Fruit fly (Drosophila melanogaster) ovary, adult (tissue): ENCODE data around the gene Saf6.

ENCODE experiments used
- CG17801 ChIP-seq: fragments of 200-800 bp; optimal IDR thresholded peaks from 2 replicates; lab custom pipeline; 2019; ENCODE audit warnings: missing biosample characterization, mild to moderate bottlenecking, missing genetic modification characterization, moderate library complexity; ENCODE audit not compliant: partially characterized antibody

Saf6 gene

DNA sequence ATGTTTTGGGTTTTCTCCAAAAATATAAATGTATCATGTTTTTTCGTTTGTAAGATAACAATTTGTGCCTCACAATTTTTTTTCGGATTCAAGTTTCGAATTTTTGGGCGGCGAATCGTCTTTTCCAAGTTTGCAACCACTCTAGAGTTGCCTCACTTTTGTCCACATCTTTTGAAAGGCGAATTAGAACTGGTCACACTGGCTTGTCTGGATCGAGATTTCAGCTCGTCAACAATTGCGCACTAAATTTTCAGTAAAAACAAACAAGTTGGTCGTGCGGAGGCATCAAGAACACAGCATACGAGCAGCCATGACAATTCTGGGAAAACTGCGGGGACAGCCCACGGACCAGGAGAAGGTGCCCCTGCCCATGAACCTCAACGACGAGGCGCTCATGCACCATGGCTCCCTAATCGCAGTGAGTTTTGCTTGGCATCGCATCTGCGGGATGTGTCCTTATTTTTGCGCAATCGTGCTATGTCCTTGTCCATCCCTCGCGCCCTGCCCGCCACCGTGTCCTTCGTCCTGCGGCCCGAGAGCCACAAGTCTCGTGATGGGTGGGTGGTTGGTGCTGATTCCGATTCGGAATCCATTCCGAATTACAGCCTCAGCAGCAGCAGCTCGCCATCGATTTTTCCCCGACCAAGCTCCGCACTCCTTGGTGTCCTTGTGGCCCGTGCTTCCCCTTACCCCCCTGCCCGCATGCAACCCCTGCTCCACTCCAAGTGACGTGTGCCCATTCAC is 5.7 kb upstream of the Saf6 start, which contains the start of gene CG3662:
Gene CG3662 (plus strand): TSS at position 48 of the 744 bp plus-strand sequence.
- TF ChIP-seq CG17801 (GFP tag; lab: Kevin White, UChicago): peak; percentile 57

DNA sequence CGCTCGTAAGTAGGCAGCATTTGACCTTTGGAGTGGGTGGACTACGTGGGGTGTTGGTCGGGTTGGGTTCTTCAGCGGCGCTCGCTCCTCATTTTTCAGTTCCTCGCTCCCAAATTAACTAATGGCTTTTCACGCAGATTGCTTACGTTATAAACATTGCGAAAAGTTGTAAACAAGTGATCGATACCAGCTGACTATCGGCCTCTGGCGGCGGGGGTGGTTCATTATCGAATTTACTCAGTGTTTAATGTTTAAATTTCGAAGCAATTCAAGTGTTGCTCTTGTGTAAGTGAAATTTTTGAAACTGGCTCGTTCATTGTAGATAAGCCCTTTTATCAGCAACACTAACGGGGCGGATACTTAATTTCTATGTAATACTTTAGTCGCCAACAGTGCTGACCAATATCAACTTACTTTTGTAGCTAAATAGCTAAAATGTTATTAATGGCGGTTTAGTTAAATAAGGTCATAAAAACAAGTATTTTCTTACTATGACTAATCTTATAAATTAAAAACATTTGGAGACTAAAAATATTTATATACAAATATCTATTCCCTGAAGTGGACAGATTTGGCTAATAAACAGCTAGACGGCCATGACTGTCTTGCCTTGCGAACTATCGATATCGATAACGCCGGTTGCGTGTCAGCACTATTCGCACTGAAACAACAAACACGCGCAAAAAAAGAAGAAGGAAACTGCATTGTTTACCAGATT is 3.7 kb upstream of the Saf6 start, which contains the start of the genes PGAP2 and Clp:
Gene PGAP2 (minus strand): TSS at position 194 of the 718 bp plus-strand sequence.
Gene Clp (plus strand): TSS at position 650 of the 718 bp plus-strand sequence.
- TF ChIP-seq CG17801 (GFP tag; lab: Kevin White, UChicago): peak; percentile 57

- TF ChIP-seq CG17801 (GFP tag; lab: Kevin White, UChicago): no peak
These were observed 2.1 kb upstream of the Saf6 start, which contains the start of gene CG15880 for dm6 chr2L:817850-818249. CG15880 (minus strand) TSS chr2L:817950.

- TF ChIP-seq CG17801 (GFP tag; lab: Kevin White, UChicago): no peak
These were observed 4.3 kb downstream of the Saf6 start, which contains the start of gene Dbp21E2 for dm6 chr2L:811405-811804. Dbp21E2 (plus strand) TSS chr2L:811584.

DNA sequence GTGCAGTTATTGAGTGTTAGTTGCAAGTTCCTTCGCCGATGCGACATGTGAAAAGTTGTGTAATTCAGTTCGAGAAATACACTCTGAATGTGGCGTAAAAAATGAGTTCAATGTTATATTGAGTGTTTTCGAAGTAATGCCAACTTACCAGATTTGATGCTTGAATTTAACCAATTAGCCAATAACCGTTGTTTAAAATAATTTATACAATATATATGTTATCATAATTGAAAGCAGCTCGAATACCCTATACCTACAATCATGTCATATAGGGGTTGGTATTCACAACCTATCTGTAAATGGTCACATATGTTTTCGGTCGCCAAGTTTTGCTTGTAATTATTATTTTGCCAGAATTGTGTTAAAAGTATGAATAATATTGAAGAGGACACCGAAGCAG is 5.5 kb downstream of the Saf6 start, which contains the start of gene Nnf1b:
Gene Nnf1b (plus strand): TSS at position 301 of the 400 bp plus-strand sequence.
- TF ChIP-seq CG17801 (GFP tag; lab: Kevin White, UChicago): no peak

DNA sequence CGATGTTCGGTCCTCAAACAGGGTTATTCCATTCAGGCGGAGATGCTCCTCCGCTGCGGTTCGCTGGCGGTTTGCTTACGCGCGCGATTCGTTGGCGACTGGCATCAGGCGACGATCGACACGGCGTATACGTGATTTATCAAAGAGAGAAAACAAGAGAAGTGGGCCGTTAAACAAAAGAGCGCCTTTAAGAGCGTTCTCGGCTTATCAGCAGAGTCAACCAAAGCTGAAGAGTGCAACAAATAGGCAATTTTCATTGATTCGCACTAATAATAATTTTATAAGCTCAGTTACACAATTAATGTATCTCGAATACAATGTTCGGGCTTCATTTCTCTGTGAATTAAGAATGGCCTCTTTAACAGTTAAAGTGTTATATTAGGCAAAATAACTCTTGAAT is 25.1 kb downstream of the Saf6 start, which contains the start of gene Pkg21D:
Gene Pkg21D (minus strand): TSS at position 101 of the 400 bp plus-strand sequence.
- no peak for TF ChIP-seq CG17801 (GFP tag; lab: Kevin White, UChicago)

- TF ChIP-seq CG17801 (GFP tag; lab: Kevin White, UChicago): no peak
These were observed 25.8 kb downstream of the Saf6 start for dm6 chr2L:789966-790365.

DNA sequence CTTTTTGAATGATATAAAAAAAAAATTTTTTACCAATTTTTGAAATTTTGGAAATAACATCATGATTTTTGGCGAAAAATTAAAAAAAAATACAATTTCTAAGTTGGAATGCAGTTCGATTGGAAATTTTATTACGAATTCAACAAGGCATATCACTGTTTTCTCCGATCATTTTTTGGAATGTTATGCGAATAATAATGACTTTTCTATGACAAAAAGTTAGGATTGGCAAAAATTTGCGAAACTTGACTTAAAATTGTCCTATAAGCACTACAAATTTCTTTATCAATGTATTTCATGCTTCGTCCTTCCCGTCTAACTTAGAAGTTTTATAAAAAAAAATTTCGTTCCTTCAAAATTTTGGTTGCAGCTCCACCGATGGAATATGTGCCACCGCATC is 31.7 kb downstream of the Saf6 start, which contains the start of gene CG3544:
Gene CG3544 (plus strand): TSS at position 301 of the 400 bp plus-strand sequence.
- no peak for TF ChIP-seq CG17801 (GFP tag; lab: Kevin White, UChicago)

dm6 chr2L:780851-781250 is 34.9 kb downstream of the Saf6 start:
- no peak for TF ChIP-seq CG17801 (GFP tag; lab: Kevin White, UChicago)

DNA sequence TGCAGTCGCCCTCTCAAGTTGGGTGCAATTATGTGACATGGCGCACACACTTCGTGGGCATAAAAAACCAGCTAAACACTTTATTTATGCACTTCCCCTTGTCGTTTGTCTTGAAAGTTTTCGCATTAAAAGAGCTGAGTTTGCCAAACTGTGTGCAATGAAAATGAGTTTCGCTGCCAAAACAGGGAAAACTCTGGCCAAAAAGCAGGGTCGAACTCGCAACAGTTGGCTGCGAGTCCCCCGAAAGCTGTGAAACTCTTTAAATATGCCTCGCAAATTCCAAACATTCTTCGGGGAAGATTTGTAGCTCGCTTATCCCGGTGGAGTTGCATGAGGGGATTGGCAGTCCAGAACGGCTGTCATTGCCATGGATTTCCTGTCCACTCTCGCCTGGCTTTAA is 35.6 kb downstream of the Saf6 start, which contains the start of gene Gr21a:
Gene Gr21a (plus strand): TSS at position 301 of the 400 bp plus-strand sequence.
- TF ChIP-seq CG17801 (GFP tag; lab: Kevin White, UChicago): no peak

DNA sequence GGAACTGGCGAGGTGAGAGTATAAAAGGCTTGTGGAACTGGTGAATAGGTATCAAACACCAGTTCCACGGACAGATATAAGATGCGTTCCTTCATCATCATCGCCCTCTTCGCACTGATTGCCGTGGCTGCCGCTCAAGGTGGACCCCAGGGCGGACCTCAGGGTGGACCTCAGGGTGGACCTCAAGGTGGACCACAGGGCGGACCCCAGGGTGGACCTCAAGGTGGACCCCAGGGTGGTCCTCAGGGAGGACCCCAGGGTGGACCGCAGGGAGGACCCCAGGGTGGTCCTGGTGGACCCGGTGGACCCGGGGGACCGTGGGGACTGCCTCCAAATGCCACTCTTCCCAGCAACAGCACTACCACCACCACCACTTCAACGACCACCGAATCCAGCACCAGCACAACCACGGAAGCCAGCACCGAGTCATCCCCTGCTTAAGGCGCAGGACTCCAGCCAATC is 36.6 kb downstream of the Saf6 start, which contains the start of gene CG13947:
Gene CG13947 (plus strand): TSS at position 51 of the 462 bp plus-strand sequence.
- TF ChIP-seq CG17801 (GFP tag; lab: Kevin White, UChicago): no peak

- no peak for TF ChIP-seq CG17801 (GFP tag; lab: Kevin White, UChicago)
These were observed 39.5 kb downstream of the Saf6 start, which contains the start of gene CG13946 for dm6 chr2L:776236-776635. CG13946 (plus strand) TSS chr2L:776536.

DNA sequence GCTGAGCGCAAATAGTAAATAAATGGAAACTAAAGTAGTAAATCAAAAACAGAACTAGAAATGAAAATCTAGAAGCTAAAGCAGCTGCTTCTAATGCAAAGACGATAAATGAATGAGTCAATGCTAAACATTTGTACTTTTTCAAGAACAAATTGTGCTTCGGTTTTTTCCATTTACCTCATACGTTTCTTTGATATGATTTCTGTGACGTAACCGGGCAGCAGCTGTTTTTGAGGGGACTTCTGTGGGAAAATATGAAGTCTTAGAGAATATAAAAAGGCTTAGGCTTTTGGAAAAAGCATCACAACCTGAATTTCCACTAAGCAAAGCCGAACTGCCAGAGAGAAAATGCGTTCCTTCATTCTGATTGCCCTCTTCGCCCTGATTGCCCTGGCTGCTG is 42.5 kb downstream of the Saf6 start, which contains the start of gene CG12506:
Gene CG12506 (plus strand): TSS at position 301 of the 400 bp plus-strand sequence.
- TF ChIP-seq CG17801 (GFP tag; lab: Kevin White, UChicago): no peak
